Worm (Caenorhabditis elegans) whole organism, L3 larva: ENCODE data around the gene F11E6.11.

ENCODE experiments used
- R02D3.7 ChIP-seq: fragments of 150-350 bp; optimal IDR thresholded peaks from 2 replicates; lab custom pipeline; 2014; ENCODE audit warnings: missing biosample characterization, missing genetic modification characterization
- ama-1 ChIP-seq: fragments of 150-350 bp; optimal IDR thresholded peaks from 2 replicates; lab custom pipeline; 2018
- elt-3 ChIP-seq, 3 experiments: fragments of 150-350 bp in 1 of 3; sonication (generic microtip) in 2 of 3; optimal IDR thresholded peaks; 2 replicates in 2 of 3; 4 replicates in 1 of 3; lab custom pipeline; 2014 to 2017; ENCODE audit warnings: missing biosample characterization in 3 of 3, missing genetic modification characterization in 3 of 3
- lsy-12 ChIP-seq: sonication (generic microtip); optimal IDR thresholded peaks from 2 replicates; lab custom pipeline; 2016; ENCODE audit warnings: mild to moderate bottlenecking, missing genetic modification characterization, missing compliant biosample characterization
- nfya-1 ChIP-seq: sonication (generic microtip); optimal IDR thresholded peaks from 2 replicates; lab custom pipeline; 2017; ENCODE audit warnings: missing genetic modification characterization, mild to moderate bottlenecking, missing compliant biosample characterization, antibody characterized with exemption, moderate library complexity; ENCODE audit not compliant: insufficient read depth
- nhr-12 ChIP-seq: fragments of 150-350 bp; optimal IDR thresholded peaks from 2 replicates; lab custom pipeline; 2014; ENCODE audit warnings: missing biosample characterization, missing genetic modification characterization
- unc-39 ChIP-seq: sonication (generic microtip); optimal IDR thresholded peaks from 4 replicates; lab custom pipeline; 2017; ENCODE audit warnings: missing biosample characterization, missing genetic modification characterization
- ztf-11 ChIP-seq: fragments of 150-350 bp; optimal IDR thresholded peaks from 2 replicates; lab custom pipeline; 2014; ENCODE audit warnings: missing biosample characterization, missing genetic modification characterization
- ztf-4 ChIP-seq: fragments of 150-350 bp; optimal IDR thresholded peaks from 2 replicates; lab custom pipeline; 2014; ENCODE audit warnings: missing biosample characterization, missing genetic modification characterization

ce11 chrIV:17467325-17467724, 24.7 kb downstream of the F11E6.11 start, which contains the start of gene elo-2:
- TF ChIP-seq nhr-12 (tag; lab: Kevin White, UChicago) (no peak), nfya-1 (tag; lab: Kevin White, UChicago) (no peak), R02D3.7 (tag; lab: Kevin White, UChicago) (no peak), lsy-12 (no peak), ztf-4 (tag; lab: Kevin White, UChicago) (no peak), ztf-11 (tag; lab: Kevin White, UChicago) (no peak), unc-39 (no peak), ama-1 (lab: Kevin White, UChicago) (no peak), elt-3 (tag; optimal IDR thresholded peaks at IDR 0.05; lab: Kevin White, UChicago) (no peak)
